Worm (Caenorhabditis elegans): ENCODE results near the gene zmp-6.
A peak's percentile ranks its signal among the peaks of the same experiment; 100 is the strongest.

The zmp-6 gene

DNA sequence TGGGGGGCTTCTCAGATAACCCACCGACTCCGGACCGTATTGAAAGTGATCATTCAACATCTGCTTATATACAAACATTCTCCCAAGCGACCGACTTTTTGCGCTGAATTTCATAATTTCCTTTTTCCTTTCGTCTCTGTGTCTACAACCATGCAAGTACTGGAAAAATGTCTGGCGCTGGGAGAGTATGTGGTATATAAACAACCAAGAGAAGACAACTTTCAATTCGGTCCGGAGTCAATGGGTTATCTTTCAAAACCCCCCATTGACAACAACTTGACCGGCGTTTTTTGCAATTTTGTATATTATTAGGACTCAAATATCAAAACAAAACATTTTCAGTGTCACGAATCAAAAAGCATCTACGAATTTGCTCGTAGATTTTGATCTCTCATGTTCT lies 30.9 kb upstream of the zmp-6 start (continued):
- TF ChIP-seq hmg-1.1 (GFP tag; IDR thresholded peaks at IDR 0.05) (peak; percentile 75), lsy-2 (tag; optimal IDR thresholded peaks at IDR 0.05) (peak in 1 of 2 experiments; percentile 89), lin-1 (GFP tag; IDR thresholded peaks at IDR 0.05) (peak; percentile 84), daf-12 (tag; optimal IDR thresholded peaks at IDR 0.05) (no peak), zag-1 (tag; optimal IDR thresholded peaks at IDR 0.05) (no peak), ztf-7 (tag; optimal IDR thresholded peaks at IDR 0.05) (peak; percentile 89), ceh-20 (GFP tag; IDR thresholded peaks at IDR 0.05) (0 out of 2 replicates have a peak, but pooled peaks have one; percentile 31), nhr-28 (tag; optimal IDR thresholded peaks at IDR 0.05) (peak; percentile 37), pha-4 (GFP tag; IDR thresholded peaks at IDR 0.05) (no peak), pha-4 (tag; optimal IDR thresholded peaks at IDR 0.05) (no peak), spr-1 (tag; optimal IDR thresholded peaks at IDR 0.05) (peak; percentile 20), nhr-77 (tag; optimal IDR thresholded peaks at IDR 0.05) (peak; percentile 90), Y5F2A.4 (GFP tag; optimal IDR thresholded peaks at IDR 0.05) (peak; percentile 63), gei-8 (GFP tag; optimal IDR thresholded peaks at IDR 0.05) (peak; percentile 37), R02D3.7 (tag; optimal IDR thresholded peaks at IDR 0.05) (no peak), nhr-76 (tag; optimal IDR thresholded peaks at IDR 0.05) (no peak), dmd-9 (GFP tag; IDR thresholded peaks at IDR 0.05) (peak; percentile 67; the same call in 1 of the 2 replicates), ztf-11 (tag; optimal IDR thresholded peaks at IDR 0.05) (no peak), mdl-1 (tag; optimal IDR thresholded peaks at IDR 0.05) (peak in 1 of 2 experiments; percentile 25), hif-1 (tag; optimal IDR thresholded peaks at IDR 0.05) (peak in 1 of 2 experiments; percentile 61), duxl-1 (tag; optimal IDR thresholded peaks at IDR 0.05; ENCODE audit: poor library complexity) (peak; percentile 72), nhr-11 (tag; optimal IDR thresholded peaks at IDR 0.05) (peak; percentile 72), T20F7.1 (GFP tag; optimal IDR thresholded peaks at IDR 0.05) (peak; percentile 87), jun-1 (tag; optimal IDR thresholded peaks at IDR 0.05) (peak; percentile 60), ZK337.2 (GFP tag; IDR thresholded peaks at IDR 0.05) (peak; percentile 33; the same call in 1 of the 2 replicates), dpl-1 (GFP tag; optimal IDR thresholded peaks at IDR 0.05) (peak; percentile 76), dve-1 (tag; optimal IDR thresholded peaks at IDR 0.05; ENCODE audit: insufficient read depth) (peak; percentile 96), ceh-28 (tag; optimal IDR thresholded peaks at IDR 0.05) (no peak), nhr-42 (GFP tag; IDR thresholded peaks at IDR 0.05) (peak; percentile 81), nhr-102 (tag; optimal IDR thresholded peaks at IDR 0.05) (peak; percentile 83), ceh-44 (GFP tag; IDR thresholded peaks at IDR 0.05) (no peak), unc-130 (GFP tag; optimal IDR thresholded peaks at IDR 0.05) (no peak), lin-38 (GFP tag; IDR thresholded peaks at IDR 0.05) (peak; percentile 84), ces-1 (GFP tag; optimal IDR thresholded peaks at IDR 0.05) (no peak), spr-3 (GFP tag; optimal IDR thresholded peaks at IDR 0.05) (peak; percentile 28), tra-1 (GFP tag; IDR thresholded peaks at IDR 0.05) (peak; percentile 79; the same call in 1 of the 2 replicates), mxl-3 (GFP tag; optimal IDR thresholded peaks at IDR 0.05) (peak; percentile 16), nhr-25 (tag; optimal IDR thresholded peaks at IDR 0.05; ENCODE audit: borderline replicate concordance, insufficient read depth) (no peak), lir-3 (tag; optimal IDR thresholded peaks at IDR 0.05) (peak; percentile 4), snpc-4 (tag; optimal IDR thresholded peaks at IDR 0.05) (peak; percentile 96), nhr-237 (tag; optimal IDR thresholded peaks at IDR 0.05) (no peak), pqm-1 (tag; optimal IDR thresholded peaks at IDR 0.05) (peak; percentile 26), hlh-30 (tag; optimal IDR thresholded peaks at IDR 0.05; ENCODE audit: insufficient read depth) (peak; percentile 60), nhr-41 (GFP tag; IDR thresholded peaks at IDR 0.05) (peak; percentile 56; the same call in 1 of the 2 replicates), daf-16 (GFP tag; optimal IDR thresholded peaks at IDR 0.05) (peak; percentile 1 to 86), daf-16 (tag; optimal IDR thresholded peaks at IDR 0.05) (peak; percentile 85), ZK546.5 (tag; optimal IDR thresholded peaks at IDR 0.05) (no peak), daf-8 (GFP tag; IDR thresholded peaks at IDR 0.05) (no peak), zip-2 (tag; optimal IDR thresholded peaks at IDR 0.05) (peak; percentile 89), T26A8.4 (GFP tag; IDR thresholded peaks at IDR 0.05) (peak; percentile 87), dmd-6 (GFP tag; IDR thresholded peaks at IDR 0.05) (peak; percentile 80)
